Fruit fly (Drosophila melanogaster): Measurements from ENCODE around the gene CG4332.

Gene CG4332

dm6 chrX:13116438-13117243, 38.2 kb upstream of the CG4332 start (continued):
- peak; percentile 38 for TF ChIP-seq CG1621 (tag; optimal IDR thresholded peaks at IDR 0.05)

DNA sequence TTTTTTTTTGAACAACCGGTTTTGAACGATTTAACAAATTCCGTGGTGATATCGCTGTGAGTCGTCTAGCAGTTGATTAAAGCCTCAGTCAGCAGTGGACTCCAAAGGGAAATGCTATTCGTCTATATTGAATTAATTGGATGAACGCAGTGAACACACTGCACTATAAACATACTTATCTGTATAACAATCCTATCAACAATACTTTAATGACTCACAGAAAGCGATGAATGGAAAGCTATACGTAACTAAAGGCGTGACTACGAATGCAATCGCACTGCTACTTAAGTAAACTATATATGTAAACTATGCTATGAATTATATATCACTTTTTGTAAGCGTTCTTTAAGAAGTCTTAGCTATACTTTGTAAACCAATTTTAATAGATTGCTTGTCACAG, 29.3 kb upstream of the CG4332 start:
- no peak for TF ChIP-seq Lpt (GFP tag; optimal IDR thresholded peaks at IDR 0.05)
- TF ChIP-seq CG8632 (GFP tag; optimal IDR thresholded peaks at IDR 0.05): no peak
- TF ChIP-seq net (GFP tag; optimal IDR thresholded peaks at IDR 0.05): no peak
- no peak for TF ChIP-seq CG6792 (GFP tag; optimal IDR thresholded peaks at IDR 0.05)

DNA sequence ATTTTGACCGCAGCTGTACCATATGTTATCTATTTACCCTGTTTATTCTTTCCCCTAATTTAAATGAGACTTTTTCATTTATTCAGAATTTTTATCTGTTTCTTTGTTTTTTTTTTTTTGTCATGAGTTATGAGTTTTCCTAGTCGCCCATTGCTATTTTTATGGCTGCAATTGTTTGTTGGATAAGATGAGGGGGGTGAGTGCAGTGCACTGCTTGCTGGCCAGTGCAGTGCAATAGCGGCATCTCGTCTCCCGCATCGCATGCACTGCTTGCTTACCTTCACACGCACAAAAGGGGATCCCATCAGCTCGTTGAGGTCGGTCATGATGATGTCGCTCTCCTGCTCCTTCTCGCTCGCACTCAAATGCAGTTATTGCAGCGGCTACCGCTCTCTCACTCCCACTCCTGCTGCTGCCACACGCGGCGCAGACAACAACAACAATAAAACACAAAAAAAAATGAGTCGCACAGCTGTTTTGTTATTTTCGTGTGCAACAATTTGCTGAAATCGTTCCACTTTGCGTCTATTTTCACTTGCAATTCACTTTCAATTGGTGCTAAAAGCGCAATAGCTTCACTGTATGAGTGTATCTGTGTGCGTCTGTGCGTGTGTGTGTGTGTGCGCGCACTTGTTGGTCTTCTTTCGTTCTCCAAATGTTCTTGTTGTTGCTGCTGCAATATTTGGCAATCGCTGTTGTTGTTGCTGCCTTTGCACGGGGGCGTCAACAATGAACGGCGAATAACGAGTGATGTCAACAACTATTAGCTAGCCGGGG, 26.7 kb upstream of the CG4332 start:
- TF ChIP-seq fd59A (GFP tag; optimal IDR thresholded peaks at IDR 0.05): peak; percentile 10
- peak; percentile 58 for TF ChIP-seq achi (GFP tag; optimal IDR thresholded peaks at IDR 0.05)
- TF ChIP-seq CG8319 (GFP tag; optimal IDR thresholded peaks at IDR 0.05): peak; percentile 23
- no peak for TF ChIP-seq fd85E (GFP tag; optimal IDR thresholded peaks at IDR 0.05)
- peak; percentile 17 for TF ChIP-seq CG6808 (GFP tag; optimal IDR thresholded peaks at IDR 0.05)
- no peak for TF ChIP-seq CG16779 (tag; optimal IDR thresholded peaks at IDR 0.05)
- TF ChIP-seq CG15336 (GFP tag; IDR thresholded peaks at IDR 0.05): peak; percentile 74
- peak; percentile 62 for TF ChIP-seq OdsH (GFP tag; optimal IDR thresholded peaks at IDR 0.05)
- TF ChIP-seq CG6163 (GFP tag; IDR thresholded peaks at IDR 0.05): peak; percentile 80
- TF ChIP-seq Eip78C (GFP tag): peak; percentile 90
- TF ChIP-seq net (GFP tag; optimal IDR thresholded peaks at IDR 0.05): peak; percentile 45
- TF ChIP-seq Ets21C (GFP tag; optimal IDR thresholded peaks at IDR 0.05): peak; percentile 39
- TF ChIP-seq CG11294 (GFP tag; IDR thresholded peaks at IDR 0.05): peak; percentile 30; the same call in 1 of the 2 replicates
- TF ChIP-seq Hr39 (GFP tag; optimal IDR thresholded peaks at IDR 0.05): peak; percentile 65
- TF ChIP-seq Hr38 (GFP tag; optimal IDR thresholded peaks at IDR 0.05): no peak
- TF ChIP-seq lz (GFP tag; optimal IDR thresholded peaks at IDR 0.05): peak; percentile 65
- TF ChIP-seq Eip93F (GFP tag; optimal IDR thresholded peaks at IDR 0.05): no peak
- peak; percentile 43 for TF ChIP-seq CG3032 (tag; optimal IDR thresholded peaks at IDR 0.05)
- peak; percentile 23 for TF ChIP-seq CG6854 (GFP tag; optimal IDR thresholded peaks at IDR 0.05)
- peak; percentile 64 for TF ChIP-seq CG3919 (GFP tag; optimal IDR thresholded peaks at IDR 0.05)
- peak; percentile 42 for TF ChIP-seq CG4318 (GFP tag; optimal IDR thresholded peaks at IDR 0.05)
- peak; percentile 9 for TF ChIP-seq CG9139 (GFP tag; optimal IDR thresholded peaks at IDR 0.05)
- peak; percentile 77 for TF ChIP-seq eg (GFP tag; IDR thresholded peaks at IDR 0.05)
- peak; percentile 56 for TF ChIP-seq Eip75B (GFP tag; optimal IDR thresholded peaks at IDR 0.05)
- TF ChIP-seq Blimp-1 (GFP tag; optimal IDR thresholded peaks at IDR 0.05): peak; percentile 95
- no peak for TF ChIP-seq CG11902 (GFP tag; optimal IDR thresholded peaks at IDR 0.05)
- TF ChIP-seq CG11762 (GFP tag; optimal IDR thresholded peaks at IDR 0.05; ENCODE audit: insufficient read depth): peak; percentile 33
- TF ChIP-seq CG32006 (GFP tag; optimal IDR thresholded peaks at IDR 0.05): peak; percentile 51
- TF ChIP-seq Hr4 (GFP tag; optimal IDR thresholded peaks at IDR 0.05): peak; percentile 65
- TF ChIP-seq spab (GFP tag; optimal IDR thresholded peaks at IDR 0.05): peak; percentile 24
- TF ChIP-seq acj6 (GFP tag; optimal IDR thresholded peaks at IDR 0.05): peak; percentile 46
- no peak for TF ChIP-seq dac (GFP tag; optimal IDR thresholded peaks at IDR 0.05)
- peak; percentile 23 for TF ChIP-seq Ets96B (tag; optimal IDR thresholded peaks at IDR 0.05)
- TF ChIP-seq pdm3 (GFP tag; optimal IDR thresholded peaks at IDR 0.05): peak; percentile 72
- peak; percentile 42 for TF ChIP-seq vri (GFP tag; optimal IDR thresholded peaks at IDR 0.05)
- TF ChIP-seq Sox14 (GFP tag; optimal IDR thresholded peaks at IDR 0.05): peak; percentile 69
- peak; percentile 55 for TF ChIP-seq Met (GFP tag; optimal IDR thresholded peaks at IDR 0.05)
- TF ChIP-seq esn (GFP tag; optimal IDR thresholded peaks at IDR 0.05): peak; percentile 65
- peak; percentile 47 for TF ChIP-seq Lpt (GFP tag; optimal IDR thresholded peaks at IDR 0.05)
- peak; percentile 56 for TF ChIP-seq CG34406 (GFP tag; optimal IDR thresholded peaks at IDR 0.05)
- no peak for TF ChIP-seq Gug (GFP tag; IDR thresholded peaks at IDR 0.05)
- TF ChIP-seq CG6792 (GFP tag; optimal IDR thresholded peaks at IDR 0.05): peak; percentile 43
- peak; percentile 50 for TF ChIP-seq Sox15 (GFP tag; optimal IDR thresholded peaks at IDR 0.05)

All from whole organism, prepupa.